Fruit fly (Drosophila melanogaster) whole organism, pupa: ENCODE data around the gene CG5644.

Experiments used
- CG12605 ChIP-seq: fragments of 200-800 bp; sonication (Bioruptor generic); IDR thresholded peaks from 2 replicates; pipeline ENCODE4 v1.3.6; 2022; ENCODE audit warnings: missing biosample characterization, missing genetic modification characterization
- CG13204 ChIP-seq: fragments of 200-800 bp; sonication (Bioruptor generic); optimal IDR thresholded peaks from 2 replicates; lab custom pipeline; 2018; ENCODE audit warnings: missing biosample characterization, mild to moderate bottlenecking, missing genetic modification characterization, moderate library complexity
- CG14655 ChIP-seq: fragments of 200-800 bp; sonication (Bioruptor generic); optimal IDR thresholded peaks from 3 replicates; lab custom pipeline; 2017; ENCODE audit warnings: mild to moderate bottlenecking, missing biosample characterization, missing genetic modification reagents, missing genetic modification characterization
- CG8159 ChIP-seq: fragments of 200-800 bp; sonication (Bioruptor generic); optimal IDR thresholded peaks from 3 replicates; lab custom pipeline; 2018; ENCODE audit warnings: missing biosample characterization, mild to moderate bottlenecking, missing genetic modification characterization, moderate library complexity
- EcR ChIP-seq: fragments of 200-800 bp; sonication (Bioruptor generic); optimal IDR thresholded peaks from 3 replicates; lab custom pipeline; 2019; ENCODE audit warnings: missing biosample characterization, missing genetic modification characterization, mild to moderate bottlenecking, moderate library complexity, missing genetic modification reagents
- Ets98B ChIP-seq: fragments of 200-800 bp; sonication (Bioruptor generic); IDR thresholded peaks from 2 replicates; pipeline ENCODE4 v1.3.6; 2022; ENCODE audit warnings: missing biosample characterization, missing genetic modification characterization
- Pif1A ChIP-seq: fragments of 200-800 bp; sonication (Bioruptor generic); optimal IDR thresholded peaks from 3 replicates; lab custom pipeline; 2016; ENCODE audit warnings: missing biosample characterization, missing genetic modification characterization
- Pif1B ChIP-seq: fragments of 200-800 bp; sonication (Bioruptor generic); optimal IDR thresholded peaks from 3 replicates; lab custom pipeline; 2016; ENCODE audit warnings: missing biosample characterization, missing genetic modification characterization

DNA sequence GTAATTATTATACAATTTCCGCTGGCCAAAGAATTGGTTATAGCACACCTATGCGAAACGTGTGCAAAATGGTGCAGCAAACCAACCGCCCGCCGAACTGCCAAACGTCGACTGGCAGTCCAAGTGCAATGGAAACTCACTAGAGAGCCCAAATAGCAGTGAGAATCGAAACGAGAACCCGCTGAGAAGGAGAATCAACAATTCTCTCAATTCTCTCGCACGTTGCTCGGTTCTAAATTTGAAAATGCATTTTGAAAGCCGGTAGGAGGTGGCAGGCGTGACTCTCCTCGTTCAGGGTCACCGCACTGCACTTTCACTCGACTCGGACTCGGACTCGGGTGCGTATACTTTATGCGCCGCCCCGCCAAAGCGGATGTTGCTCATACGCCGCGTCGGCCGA lies at the start of gene CG5644:
- TF ChIP-seq CG12605 (GFP tag; lab: Robert Waterston, UW), result no peak
- no peak for TF ChIP-seq CG14655 (GFP tag; lab: Kevin White, UChicago)
- no peak for TF ChIP-seq Ets98B
- no peak for TF ChIP-seq CG8159 (tag; lab: Kevin White, UChicago)
- no peak for TF ChIP-seq Pif1A (GFP tag; lab: Kevin White, UChicago)
- TF ChIP-seq EcR (GFP tag; lab: Kevin White, UChicago), result no peak
- TF ChIP-seq CG13204 (GFP tag; lab: Kevin White, UChicago), result no peak
- TF ChIP-seq Pif1B (GFP tag; lab: Kevin White, UChicago), result no peak
